Worm (Caenorhabditis elegans) whole organism, L4/young adult: ENCODE data around the gene nhr-185.

Experiments
- W03F9.2 ChIP-seq: fragments of 150-350 bp; optimal IDR thresholded peaks from 2 replicates; lab custom pipeline; 2014; ENCODE audit warnings: missing biosample characterization, missing genetic modification characterization
- dao-5 ChIP-seq: sonication (generic microtip); optimal IDR thresholded peaks from 2 replicates; lab custom pipeline; 2016; ENCODE audit warnings: missing genotype, missing genetic modification characterization, moderate library complexity, missing compliant biosample characterization
- him-1 ChIP-seq: sonication (generic microtip); optimal IDR thresholded peaks from 2 replicates; lab custom pipeline; 2016; ENCODE audit warnings: missing genotype, missing genetic modification reagents, missing genetic modification characterization, missing compliant biosample characterization

Gene nhr-185

DNA sequence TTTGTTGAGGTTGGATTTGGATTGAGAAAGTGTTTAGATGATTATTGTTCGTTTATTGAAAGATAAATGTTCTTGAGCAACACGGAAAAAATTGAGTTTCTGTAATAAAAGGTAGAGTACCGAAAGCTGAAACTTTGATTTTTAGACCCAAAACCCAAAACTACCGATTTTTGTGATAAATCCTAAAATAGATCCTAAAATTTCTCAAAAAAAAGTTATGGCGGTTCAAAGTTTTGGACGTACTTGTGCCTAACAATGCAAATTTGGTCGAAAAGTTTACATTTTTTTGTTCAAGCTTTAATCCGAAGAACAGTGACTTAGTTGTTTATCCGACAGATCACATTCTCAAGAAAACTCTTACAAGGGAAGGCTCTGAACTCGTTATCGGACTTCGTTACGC, at the start of gene nhr-185:
nhr-185 (minus strand) TSS at position 101 of the 400 bp plus-strand sequence.
- TF ChIP-seq dao-5 (tag; lab: Kevin White, UChicago) (no peak), him-1 (tag; lab: Kevin White, UChicago) (no peak), W03F9.2 (tag; lab: Kevin White, UChicago) (no peak)

- TF ChIP-seq W03F9.2 (tag; lab: Kevin White, UChicago) (no peak), him-1 (tag; lab: Kevin White, UChicago) (no peak), dao-5 (tag; lab: Kevin White, UChicago) (no peak)
Observed at ce11 chrV:3896018-3896417, 48.9 kb upstream of the nhr-185 start.

ce11 chrV:3894661-3895060, 47.5 kb upstream of the nhr-185 start, which contains the start of gene sre-9:
Gene sre-9, plus strand, starts transcription at chrV:3894961.
- TF ChIP-seq W03F9.2 (tag; lab: Kevin White, UChicago) (no peak), dao-5 (tag; lab: Kevin White, UChicago) (no peak), him-1 (tag; lab: Kevin White, UChicago) (no peak)

DNA sequence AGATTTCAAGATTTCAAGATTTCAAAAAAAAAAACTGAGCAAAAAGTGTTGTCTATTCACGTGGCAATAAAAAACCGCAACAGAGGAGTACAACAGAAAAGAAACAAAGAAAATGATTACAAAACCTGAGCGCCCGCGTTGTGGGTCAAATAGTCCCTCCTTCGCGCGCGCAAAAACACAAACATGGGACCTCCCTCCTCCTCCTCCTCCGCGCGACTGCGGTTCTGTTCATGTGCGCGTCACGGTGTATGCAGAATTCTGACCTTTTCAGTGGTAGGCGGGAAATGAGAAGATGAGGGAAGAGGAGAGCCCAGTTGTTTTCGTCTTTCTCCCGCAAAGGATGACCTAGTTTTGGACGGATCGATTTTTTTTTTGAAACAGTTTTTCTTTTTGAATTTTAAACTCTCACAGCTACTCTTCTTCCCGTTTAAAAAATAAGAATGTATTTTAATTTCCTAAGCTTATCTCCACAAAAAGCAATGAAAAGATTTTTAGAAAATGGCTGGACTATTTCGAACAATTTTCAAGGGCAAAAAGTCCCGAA, 45.3 kb upstream of the nhr-185 start, which contains the start of gene C17E7.4:
C17E7.4 (plus strand) TSS at position 494 of the 544 bp plus-strand sequence.
- no peak for TF ChIP-seq him-1 (tag; lab: Kevin White, UChicago)
- TF ChIP-seq W03F9.2 (tag; lab: Kevin White, UChicago) = no peak
- TF ChIP-seq dao-5 (tag; lab: Kevin White, UChicago) = no peak

ce11 chrV:3891919-3892318, 44.8 kb upstream of the nhr-185 start, which contains the start of gene C17E7.12:
Gene C17E7.12, minus strand, starts transcription at chrV:3892019.
- no peak for TF ChIP-seq W03F9.2 (tag; lab: Kevin White, UChicago)
- no peak for TF ChIP-seq him-1 (tag; lab: Kevin White, UChicago)
- TF ChIP-seq dao-5 (tag; lab: Kevin White, UChicago) = no peak

ce11 chrV:3890761-3891160, 43.6 kb upstream of the nhr-185 start, which contains the start of gene C17E7.9:
Gene C17E7.9, minus strand, starts transcription at chrV:3890861.
- TF ChIP-seq dao-5 (tag; lab: Kevin White, UChicago) (no peak), him-1 (tag; lab: Kevin White, UChicago) (no peak), W03F9.2 (tag; lab: Kevin White, UChicago) (no peak)

DNA sequence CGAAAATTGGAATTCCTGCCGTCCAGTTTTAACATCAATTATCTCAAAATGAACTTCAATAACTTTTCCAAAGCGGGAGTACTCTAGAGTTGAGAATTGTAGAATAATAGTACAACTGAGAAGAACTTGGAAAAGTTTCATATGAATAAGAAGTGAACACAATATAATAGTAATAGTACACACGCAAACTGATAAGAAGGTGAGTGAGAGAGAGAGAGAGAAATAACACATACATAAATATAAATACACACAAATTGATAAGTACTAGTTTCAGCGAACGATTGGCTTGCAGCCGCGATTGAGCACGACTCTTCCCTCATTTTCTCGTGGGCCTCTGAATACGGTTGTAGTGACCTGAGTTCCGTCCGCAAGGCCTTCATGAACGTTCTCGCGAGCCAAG, 41.9 kb upstream of the nhr-185 start, which contains the start of gene C17E7.13:
C17E7.13 (minus strand) TSS at position 176 of the 400 bp plus-strand sequence.
- TF ChIP-seq W03F9.2 (tag; lab: Kevin White, UChicago) (no peak), dao-5 (tag; lab: Kevin White, UChicago) (no peak), him-1 (tag; lab: Kevin White, UChicago) (no peak)

DNA sequence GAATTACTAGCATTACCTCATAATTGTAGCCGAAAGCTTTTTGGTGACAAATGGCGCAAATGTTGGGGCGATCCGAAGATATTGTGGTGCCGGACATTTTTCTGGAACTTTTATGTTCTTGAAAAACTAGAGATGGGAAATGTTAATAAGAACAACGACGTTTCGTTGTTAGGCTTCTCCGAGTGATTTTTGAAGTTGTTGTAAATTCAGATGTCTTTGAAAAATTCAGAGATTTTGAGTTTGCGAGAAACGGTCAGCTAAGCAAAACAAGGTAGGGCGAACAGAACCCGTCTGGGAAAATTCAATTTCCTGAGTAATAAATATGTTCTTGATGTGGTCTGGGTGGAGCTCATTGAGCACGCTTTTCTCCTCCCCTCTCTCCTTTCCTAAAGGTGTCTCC, 38.9 kb upstream of the nhr-185 start, which contains the start of gene nhr-124:
nhr-124 (minus strand) TSS at position 101 of the 400 bp plus-strand sequence.
- no peak for TF ChIP-seq dao-5 (tag; lab: Kevin White, UChicago)
- no peak for TF ChIP-seq him-1 (tag; lab: Kevin White, UChicago)
- TF ChIP-seq W03F9.2 (tag; lab: Kevin White, UChicago) = no peak

DNA sequence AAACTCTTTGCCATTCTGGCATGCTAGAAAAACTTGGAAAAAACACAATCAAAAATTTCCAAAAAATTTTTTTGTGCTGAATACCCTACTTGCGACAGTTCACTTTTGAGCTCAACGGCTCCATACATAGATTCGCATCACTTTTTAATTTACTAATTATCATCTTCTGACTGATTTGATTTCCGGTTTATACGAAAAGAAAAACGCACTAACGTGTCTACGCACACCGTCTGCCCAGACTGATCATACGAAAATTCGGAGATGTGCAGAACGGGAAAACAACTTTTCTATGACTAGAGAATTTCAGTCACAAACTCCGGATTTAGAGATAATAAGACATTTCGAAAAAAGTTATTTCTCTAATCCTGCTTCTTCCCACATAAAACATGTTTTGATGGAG, 37.4 kb upstream of the nhr-185 start:
- TF ChIP-seq him-1 (tag; lab: Kevin White, UChicago) = no peak
- no peak for TF ChIP-seq dao-5 (tag; lab: Kevin White, UChicago)
- no peak for TF ChIP-seq W03F9.2 (tag; lab: Kevin White, UChicago)

DNA sequence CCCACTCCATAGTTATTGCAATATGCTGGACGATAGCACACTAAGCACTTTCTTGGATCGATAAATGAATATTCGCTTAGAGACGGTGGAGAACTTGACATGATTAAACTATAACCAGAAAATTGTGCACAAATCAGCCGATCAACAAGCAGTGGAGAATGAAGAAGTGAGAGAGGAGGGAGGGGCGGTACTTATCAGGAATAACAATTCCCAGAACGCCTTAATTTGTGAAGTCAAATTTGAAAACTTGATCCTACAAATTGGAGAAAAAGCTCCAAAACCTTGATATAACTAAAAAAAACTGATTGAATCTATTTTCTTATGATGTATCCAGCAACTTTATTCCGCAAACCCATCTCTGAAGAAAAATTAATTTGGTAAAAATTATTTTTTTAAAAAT, 31.1 kb upstream of the nhr-185 start, which contains the start of gene nhr-159:
nhr-159 (minus strand) TSS at position 101 of the 400 bp plus-strand sequence.
- TF ChIP-seq dao-5 (tag; lab: Kevin White, UChicago) (no peak), him-1 (tag; lab: Kevin White, UChicago) (no peak), W03F9.2 (tag; lab: Kevin White, UChicago) (no peak)

DNA sequence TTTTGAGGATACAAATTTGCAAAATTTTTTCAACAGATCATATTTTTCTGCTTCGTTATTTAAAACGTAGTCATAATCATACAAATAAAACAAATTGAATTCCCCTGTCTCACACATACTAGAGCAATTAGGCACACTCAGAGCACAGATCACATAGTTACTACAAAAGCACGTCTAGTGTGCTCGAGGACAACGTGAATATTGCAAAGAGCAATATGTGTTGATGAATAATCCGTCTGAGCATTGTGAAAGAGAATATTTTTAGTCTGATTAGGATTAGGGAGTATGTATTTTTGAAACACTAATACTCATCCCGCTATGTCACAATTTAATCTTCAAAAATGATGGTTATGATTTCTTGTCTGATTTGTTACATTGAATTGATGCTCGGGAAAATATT, 30.1 kb upstream of the nhr-185 start:
- no peak for TF ChIP-seq dao-5 (tag; lab: Kevin White, UChicago)
- TF ChIP-seq him-1 (tag; lab: Kevin White, UChicago) = no peak
- no peak for TF ChIP-seq W03F9.2 (tag; lab: Kevin White, UChicago)

ce11 chrV:3874102-3874744, 27.1 kb upstream of the nhr-185 start, which contains the start of gene nhr-158:
Gene nhr-158, minus strand, starts transcription at chrV:3874152.
- no peak for TF ChIP-seq him-1 (tag; lab: Kevin White, UChicago)
- no peak for TF ChIP-seq W03F9.2 (tag; lab: Kevin White, UChicago)
- TF ChIP-seq dao-5 (tag; lab: Kevin White, UChicago) = no peak

- TF ChIP-seq W03F9.2 (tag; lab: Kevin White, UChicago) (no peak), dao-5 (tag; lab: Kevin White, UChicago) (no peak), him-1 (tag; lab: Kevin White, UChicago) (no peak)
Observed at ce11 chrV:3870359-3870758, 23.2 kb upstream of the nhr-185 start.
